Fruit fly (Drosophila melanogaster): ENCODE measurements around the gene Reepl1.

Reepl1 gene

DNA sequence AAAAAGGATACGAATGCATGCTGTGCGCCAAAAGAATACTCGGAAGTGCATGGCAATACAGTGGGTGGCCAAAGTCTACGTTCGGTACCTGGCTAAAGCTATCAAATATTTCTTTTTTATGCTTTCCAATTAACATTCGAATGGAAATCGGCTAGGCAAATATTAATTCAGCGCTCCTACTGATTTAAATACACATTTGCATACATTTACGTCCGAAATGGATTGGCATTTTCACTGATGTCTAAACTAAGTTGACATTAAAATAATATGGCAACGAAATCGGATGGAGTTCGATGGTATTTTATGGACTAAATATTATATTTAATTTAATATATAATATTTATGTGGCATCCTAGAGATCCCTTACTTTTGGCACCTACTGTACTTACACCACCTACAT, 30.0 kb upstream of the Reepl1 start (continued):
- no peak for TF ChIP-seq Sox102F (GFP tag; optimal IDR thresholded peaks at IDR 0.05)
- no peak for TF ChIP-seq CG6854 (GFP tag; optimal IDR thresholded peaks at IDR 0.05)
- TF ChIP-seq spab (GFP tag; optimal IDR thresholded peaks at IDR 0.05) = peak; percentile 28
- TF ChIP-seq fd85E (GFP tag; optimal IDR thresholded peaks at IDR 0.05) = no peak
- TF ChIP-seq CG6276 (GFP tag; optimal IDR thresholded peaks at IDR 0.05) = peak; percentile 10
- TF ChIP-seq Eip78C (GFP tag) = peak; percentile 58
- no peak for TF ChIP-seq Eip93F (GFP tag; optimal IDR thresholded peaks at IDR 0.05)
- TF ChIP-seq CG6808 (GFP tag; optimal IDR thresholded peaks at IDR 0.05) = peak; percentile 44
- TF ChIP-seq CG10631 (GFP tag; optimal IDR thresholded peaks at IDR 0.05) = peak; percentile 42
- TF ChIP-seq Met (GFP tag; optimal IDR thresholded peaks at IDR 0.05) = no peak
- no peak for TF ChIP-seq Gug (GFP tag; IDR thresholded peaks at IDR 0.05)
- no peak for TF ChIP-seq Smox (GFP tag; optimal IDR thresholded peaks at IDR 0.05)
- TF ChIP-seq CG16779 (tag; optimal IDR thresholded peaks at IDR 0.05) = peak; percentile 13
- TF ChIP-seq CG4318 (GFP tag; optimal IDR thresholded peaks at IDR 0.05) = no peak
- no peak for TF ChIP-seq Eip75B (GFP tag; optimal IDR thresholded peaks at IDR 0.05)
- TF ChIP-seq CG8319 (GFP tag; optimal IDR thresholded peaks at IDR 0.05) = no peak
- TF ChIP-seq Sox15 (GFP tag; optimal IDR thresholded peaks at IDR 0.05) = no peak
- 0 out of 3 replicates have a peak, but pooled peaks have one; percentile 8 for TF ChIP-seq CG6163 (GFP tag; IDR thresholded peaks at IDR 0.05)
- TF ChIP-seq topi (GFP tag; optimal IDR thresholded peaks at IDR 0.05) = no peak
- TF ChIP-seq CG7368 (GFP tag; optimal IDR thresholded peaks at IDR 0.05) = no peak
- TF ChIP-seq Hr4 (GFP tag; optimal IDR thresholded peaks at IDR 0.05) = peak; percentile 10
- TF ChIP-seq CG1621 (tag; optimal IDR thresholded peaks at IDR 0.05) = no peak
- TF ChIP-seq svp (GFP tag) = no peak
- peak; percentile 38 for TF ChIP-seq Ets96B (tag; optimal IDR thresholded peaks at IDR 0.05)
- TF ChIP-seq CG3032 (tag; optimal IDR thresholded peaks at IDR 0.05) = peak; percentile 40
- peak; percentile 7 for TF ChIP-seq CG11762 (GFP tag; optimal IDR thresholded peaks at IDR 0.05; ENCODE audit: insufficient read depth)
- TF ChIP-seq CG11902 (GFP tag; optimal IDR thresholded peaks at IDR 0.05) = peak; percentile 10
- TF ChIP-seq fkh (GFP tag; optimal IDR thresholded peaks at IDR 0.05) = no peak
- peak; percentile 56 for TF ChIP-seq CG32006 (GFP tag; optimal IDR thresholded peaks at IDR 0.05)

DNA sequence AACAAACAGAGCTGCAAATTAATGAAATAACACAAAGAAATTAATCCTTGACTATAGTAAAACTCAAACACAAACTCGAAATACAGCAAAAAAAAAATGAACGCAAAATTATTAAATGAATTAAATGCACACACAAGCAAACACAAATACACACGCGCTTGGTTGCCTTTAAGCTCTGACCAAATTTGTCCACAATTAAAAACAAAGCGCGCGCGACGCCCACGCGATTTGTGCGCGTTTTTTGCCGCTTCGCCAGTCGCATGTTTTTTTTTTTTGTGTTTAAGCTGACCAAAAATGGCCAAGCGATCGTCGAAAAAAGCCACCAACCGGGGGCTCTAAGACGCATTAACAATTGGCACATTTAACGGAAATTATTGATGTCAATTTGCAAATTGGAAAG, 29.2 kb upstream of the Reepl1 start:
- TF ChIP-seq lz (GFP tag; optimal IDR thresholded peaks at IDR 0.05) (no peak), CG4318 (GFP tag; optimal IDR thresholded peaks at IDR 0.05) (no peak), CG11902 (GFP tag; optimal IDR thresholded peaks at IDR 0.05) (no peak), CG9139 (GFP tag; optimal IDR thresholded peaks at IDR 0.05) (no peak), Eip78C (GFP tag) (no peak), Eip75B (GFP tag; optimal IDR thresholded peaks at IDR 0.05) (no peak), pdm3 (GFP tag; optimal IDR thresholded peaks at IDR 0.05) (no peak)

DNA sequence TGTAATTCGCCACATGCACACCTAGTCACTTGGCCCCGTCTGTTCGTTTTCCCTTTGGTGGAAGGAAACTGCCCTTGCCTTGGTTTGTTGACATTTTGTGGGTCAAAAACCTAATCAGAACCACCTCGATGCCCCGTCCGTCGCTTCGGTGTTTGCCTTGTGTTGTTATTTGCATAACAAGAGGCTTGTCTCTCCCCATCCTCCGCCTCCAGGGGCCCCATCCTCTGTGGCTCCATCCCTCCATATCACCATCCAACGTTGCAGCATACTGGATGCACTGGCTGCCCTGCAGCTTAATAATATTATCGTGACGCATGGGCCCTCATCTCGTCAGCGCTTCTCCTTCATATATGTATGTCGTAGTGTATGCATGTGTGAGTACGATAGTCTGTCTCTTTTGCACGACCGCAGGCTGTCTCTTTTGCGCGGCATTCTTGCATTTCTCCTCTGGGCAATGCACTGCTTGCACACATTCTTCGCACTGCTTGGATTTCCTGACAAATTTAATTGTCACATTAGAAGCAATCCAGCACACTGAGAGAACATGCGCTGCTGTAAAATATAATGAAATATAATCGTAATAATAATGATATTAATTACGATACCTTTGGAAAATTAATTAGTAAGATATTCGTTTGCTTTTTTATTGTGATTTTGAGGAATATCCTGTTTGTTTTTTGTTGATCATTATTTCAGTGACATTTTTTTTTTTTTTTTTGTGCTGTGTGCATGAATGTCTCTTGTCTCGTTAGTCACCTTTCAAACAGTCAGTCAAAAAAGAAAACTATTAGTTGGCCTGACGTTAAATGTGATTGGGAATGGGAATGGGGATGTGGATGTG, 28.2 kb upstream of the Reepl1 start:
- TF ChIP-seq CG4318 (GFP tag; optimal IDR thresholded peaks at IDR 0.05) (peak; percentile 27), CG15336 (GFP tag; IDR thresholded peaks at IDR 0.05) (peak; percentile 65), net (GFP tag; optimal IDR thresholded peaks at IDR 0.05) (no peak), lz (GFP tag; optimal IDR thresholded peaks at IDR 0.05) (no peak), dac (GFP tag; optimal IDR thresholded peaks at IDR 0.05) (no peak), CG8319 (GFP tag; optimal IDR thresholded peaks at IDR 0.05) (no peak), esn (GFP tag; optimal IDR thresholded peaks at IDR 0.05) (peak; percentile 5), CG6854 (GFP tag; optimal IDR thresholded peaks at IDR 0.05) (peak; percentile 6), Eip78C (GFP tag) (peak; percentile 75), vri (GFP tag; optimal IDR thresholded peaks at IDR 0.05) (peak; percentile 60), CG6163 (GFP tag; IDR thresholded peaks at IDR 0.05) (peak; percentile 49; the same call in 2 of the 3 replicates), fd85E (GFP tag; optimal IDR thresholded peaks at IDR 0.05) (no peak), Hr4 (GFP tag; optimal IDR thresholded peaks at IDR 0.05) (peak; percentile 31), Met (GFP tag; optimal IDR thresholded peaks at IDR 0.05) (peak; percentile 25), fkh (GFP tag; optimal IDR thresholded peaks at IDR 0.05) (peak; percentile 51), CG3032 (tag; optimal IDR thresholded peaks at IDR 0.05) (no peak), Hr38 (GFP tag; optimal IDR thresholded peaks at IDR 0.05) (no peak), CG8119 (GFP tag; IDR thresholded peaks at IDR 0.05) (peak; percentile 57), svp (GFP tag) (peak; percentile 16), salr (GFP tag; optimal IDR thresholded peaks at IDR 0.05) (peak in 1 of 2 experiments; percentile 66), Sox14 (GFP tag; optimal IDR thresholded peaks at IDR 0.05) (no peak), CG32006 (GFP tag; optimal IDR thresholded peaks at IDR 0.05) (peak; percentile 60), ss (GFP tag; optimal IDR thresholded peaks at IDR 0.05) (peak in 1 of 2 experiments; percentile 38), Sox15 (GFP tag; optimal IDR thresholded peaks at IDR 0.05) (no peak), cyc (GFP tag; optimal IDR thresholded peaks at IDR 0.05) (no peak), eg (GFP tag; IDR thresholded peaks at IDR 0.05) (peak; percentile 43; the same call in 1 of the 3 replicates), CG6808 (GFP tag; optimal IDR thresholded peaks at IDR 0.05) (peak; percentile 11), dsx (GFP tag; optimal IDR thresholded peaks at IDR 0.05; ENCODE audit: poor library complexity, severe bottlenecking) (no peak)

All from whole organism, prepupa.